Fruit fly (Drosophila melanogaster) whole organism, embryonic: ENCODE measurements around the gene Antdh.

Source experiments
- Abd-B ChIP-seq: fragments of 200-800 bp; sonication (Bioruptor generic); optimal IDR thresholded peaks from 2 replicates; lab custom pipeline; 2018; ENCODE audit warnings: missing biosample characterization, mild to moderate bottlenecking, missing genetic modification characterization, moderate library complexity
- Atf6 ChIP-seq: fragments of 200-800 bp; sonication (Bioruptor generic); IDR thresholded peaks from 2 replicates; pipeline ENCODE4 v1.3.6; 2022; ENCODE audit warnings: missing biosample characterization, missing genetic modification characterization
- Blimp-1 ChIP-seq: fragments of 200-800 bp; sonication (Bioruptor generic); optimal IDR thresholded peaks from 3 replicates; lab custom pipeline; 2018; ENCODE audit warnings: missing biosample characterization, missing genetic modification characterization, mild to moderate bottlenecking, moderate library complexity, missing genetic modification reagents
- CG10209 ChIP-seq: fragments of 200-800 bp; sonication (Bioruptor generic); optimal IDR thresholded peaks from 3 replicates; lab custom pipeline; 2017; ENCODE audit warnings: missing biosample characterization, mild to moderate bottlenecking, missing genetic modification characterization, missing genetic modification reagents
- CG1024 ChIP-seq: fragments of 200-800 bp; sonication (Bioruptor generic); IDR thresholded peaks from 2 replicates; pipeline ENCODE4 v1.3.6; 2022; ENCODE audit warnings: missing biosample characterization, missing genetic modification characterization
- CG10274 ChIP-seq: fragments of 200-800 bp; sonication (Bioruptor generic); optimal IDR thresholded peaks from 3 replicates; lab custom pipeline; 2017; ENCODE audit warnings: missing biosample characterization, mild to moderate bottlenecking, missing genetic modification characterization
- CG10565 ChIP-seq: fragments of 200-800 bp; sonication (Bioruptor generic); optimal IDR thresholded peaks from 3 replicates; lab custom pipeline; 2016; ENCODE audit warnings: missing biosample characterization, mild to moderate bottlenecking, missing genetic modification characterization
- CG11695 ChIP-seq: fragments of 200-800 bp; sonication (Bioruptor generic); IDR thresholded peaks from 3 replicates; pipeline ENCODE4 v1.3.6; 2022; ENCODE audit warnings: missing biosample characterization, missing genetic modification characterization
- CG13624 ChIP-seq: fragments of 200-800 bp; sonication (Bioruptor generic); optimal IDR thresholded peaks from 2 replicates; lab custom pipeline; 2016; ENCODE audit warnings: missing biosample characterization, missing genetic modification characterization
- CG14441 ChIP-seq: fragments of 200-800 bp; sonication (Bioruptor generic); IDR thresholded peaks from 2 replicates; pipeline ENCODE4 v1.3.6; 2022; ENCODE audit warnings: missing biosample characterization, missing genetic modification characterization
- CG18262 ChIP-seq: fragments of 200-800 bp; optimal IDR thresholded peaks from 3 replicates; lab custom pipeline; 2019; ENCODE audit warnings: missing biosample characterization, mild to moderate bottlenecking, missing genetic modification characterization, moderate library complexity
- CG2712 ChIP-seq: fragments of 200-800 bp; optimal IDR thresholded peaks from 3 replicates; lab custom pipeline; 2019; ENCODE audit warnings: missing biosample characterization, mild to moderate bottlenecking, missing genetic modification characterization, moderate library complexity
- CG3407 ChIP-seq: fragments of 200-800 bp; sonication (Bioruptor generic); optimal IDR thresholded peaks from 2 replicates; lab custom pipeline; 2018; ENCODE audit warnings: missing biosample characterization, mild to moderate bottlenecking, missing genetic modification characterization
- CG34376 ChIP-seq: fragments of 200-800 bp; sonication (Bioruptor generic); optimal IDR thresholded peaks from 2 replicates; lab custom pipeline; 2018; ENCODE audit warnings: missing biosample characterization, mild to moderate bottlenecking, missing genetic modification characterization
- CG4730 ChIP-seq: fragments of 200-800 bp; sonication (Bioruptor generic); IDR thresholded peaks from 2 replicates; pipeline ENCODE4 v1.3.6; 2022; ENCODE audit warnings: missing biosample characterization, missing genetic modification characterization
- CG6689 ChIP-seq: fragments of 200-800 bp; sonication (Bioruptor generic); IDR thresholded peaks from 2 replicates; pipeline ENCODE4 v1.3.6; 2022; ENCODE audit warnings: missing biosample characterization, missing genetic modification characterization
- CG7963 ChIP-seq: fragments of 200-800 bp; sonication (Bioruptor generic); IDR thresholded peaks from 3 replicates; pipeline ENCODE4 v1.3.6; 2022; ENCODE audit warnings: missing biosample characterization, missing genetic modification characterization; ENCODE audit not compliant: partially characterized antibody
- CG8290 ChIP-seq, 3 experiments: fragments of 200-800 bp; sonication (Bioruptor generic); optimal IDR thresholded peaks; 2 replicates each; lab custom pipeline; 2016 to 2019; ENCODE audit warnings: missing biosample characterization in 3 of 3, missing genetic modification characterization in 3 of 3, mild to moderate bottlenecking in 2 of 3, moderate library complexity in 1 of 3
- CG8944 ChIP-seq: fragments of 200-800 bp; sonication (Bioruptor generic); optimal IDR thresholded peaks from 3 replicates; lab custom pipeline; 2016; ENCODE audit warnings: missing biosample characterization, missing genetic modification characterization
- CG9437 ChIP-seq: fragments of 200-800 bp; sonication (Bioruptor generic); optimal IDR thresholded peaks from 2 replicates; lab custom pipeline; 2018; ENCODE audit warnings: missing biosample characterization, mild to moderate bottlenecking, missing genetic modification characterization
- CG9932 ChIP-seq: fragments of 200-800 bp; sonication (Bioruptor generic); IDR thresholded peaks from 2 replicates; pipeline ENCODE4 v1.3.6; 2022; ENCODE audit warnings: missing biosample characterization, missing genetic modification characterization
- Hmx ChIP-seq: fragments of 200-800 bp; sonication (Bioruptor generic); optimal IDR thresholded peaks from 2 replicates; lab custom pipeline; 2016; ENCODE audit warnings: missing biosample characterization, missing genetic modification characterization
- Jarid2 ChIP-seq: fragments of 200-800 bp; sonication (Bioruptor generic); optimal IDR thresholded peaks from 3 replicates; lab custom pipeline; 2017; ENCODE audit warnings: mild to moderate bottlenecking, missing biosample characterization, missing genetic modification reagents, missing genetic modification characterization
- Kr ChIP-seq: fragments of 200-800 bp; sonication (Bioruptor generic); optimal IDR thresholded peaks from 2 replicates; lab custom pipeline; 2017; ENCODE audit warnings: missing biosample characterization, mild to moderate bottlenecking, missing genetic modification characterization
- Oaz ChIP-seq: fragments of 200-800 bp; sonication (Bioruptor generic); IDR thresholded peaks from 2 replicates; pipeline ENCODE4 v1.3.6; 2022; ENCODE audit warnings: missing biosample characterization, missing genetic modification characterization
- Optix ChIP-seq: fragments of 200-800 bp; sonication (Bioruptor generic); IDR thresholded peaks from 3 replicates; pipeline ENCODE4 v1.3.6; 2022; ENCODE audit warnings: missing biosample characterization, missing genetic modification characterization
- PHDP ChIP-seq: fragments of 200-800 bp; sonication (Bioruptor generic); optimal IDR thresholded peaks from 3 replicates; lab custom pipeline; 2018; ENCODE audit warnings: missing biosample characterization, mild to moderate bottlenecking, missing genetic modification characterization, moderate library complexity
- Vsx1 ChIP-seq: fragments of 200-800 bp; sonication (Bioruptor generic); optimal IDR thresholded peaks from 2 replicates; lab custom pipeline; 2017; ENCODE audit warnings: missing biosample characterization, mild to moderate bottlenecking, missing genetic modification characterization, missing genetic modification reagents
- abd-A ChIP-seq: fragments of 200-800 bp; sonication (Bioruptor generic); optimal IDR thresholded peaks from 3 replicates; lab custom pipeline; 2019; ENCODE audit warnings: missing biosample characterization, mild to moderate bottlenecking, missing genetic modification characterization, moderate library complexity
- ap ChIP-seq: fragments of 200-800 bp; sonication (Bioruptor generic); IDR thresholded peaks from 2 replicates; pipeline ENCODE4 v1.3.6; 2022; ENCODE audit warnings: missing biosample characterization, missing genetic modification characterization
- bigmax ChIP-seq: fragments of 200-800 bp; sonication (Bioruptor generic); optimal IDR thresholded peaks from 2 replicates; lab custom pipeline; 2018; ENCODE audit warnings: missing biosample characterization, mild to moderate bottlenecking, missing genetic modification characterization
- br ChIP-seq: fragments of >200 bp; optimal IDR thresholded peaks from 2 replicates; lab custom pipeline; 2017
- crol ChIP-seq: fragments of 200-800 bp; sonication (Bioruptor generic); IDR thresholded peaks from 2 replicates; pipeline ENCODE4 v1.3.6; 2022; ENCODE audit warnings: missing biosample characterization, missing genetic modification characterization
- crp ChIP-seq, 2 experiments: fragments of 200-800 bp; sonication (Bioruptor generic); optimal IDR thresholded peaks; 2 replicates in 1 of 2; 3 replicates in 1 of 2; lab custom pipeline; 2017; ENCODE audit warnings: missing biosample characterization in 2 of 2, missing genetic modification characterization in 2 of 2, mild to moderate bottlenecking in 1 of 2, moderate library complexity in 1 of 2
- cwo ChIP-seq: fragments of 200-800 bp; sonication (Bioruptor generic); optimal IDR thresholded peaks from 3 replicates; lab custom pipeline; 2017; ENCODE audit warnings: missing biosample characterization, missing genetic modification characterization, mild to moderate bottlenecking, moderate library complexity, missing genetic modification reagents
- dmrt99B ChIP-seq: fragments of 200-800 bp; sonication (Bioruptor generic); optimal IDR thresholded peaks from 2 replicates; lab custom pipeline; 2018; ENCODE audit warnings: missing biosample characterization, mild to moderate bottlenecking, missing genetic modification characterization, moderate library complexity
- gce ChIP-seq: fragments of 200-800 bp; sonication (Bioruptor generic); IDR thresholded peaks from 3 replicates; pipeline ENCODE4 v1.3.6; 2022; ENCODE audit warnings: missing biosample characterization, missing genetic modification characterization
- hkb ChIP-seq, 2 experiments: fragments of 200-800 bp in 1 of 2; fragments of >200 bp in 1 of 2; sonication (Bioruptor generic) in 1 of 2; IDR thresholded peaks in 1 of 2; optimal IDR thresholded peaks in 1 of 2; 2 replicates each; pipeline versions ENCODE4 v1.3.6 to Lab custom; 2017 to 2022; ENCODE audit warnings: missing biosample characterization in 1 of 2, missing genetic modification characterization in 1 of 2
- luna ChIP-seq: fragments of 200-800 bp; sonication (Bioruptor generic); optimal IDR thresholded peaks from 2 replicates; lab custom pipeline; 2016; ENCODE audit warnings: missing biosample characterization, missing genetic modification characterization
- oc ChIP-seq: fragments of 200-800 bp; sonication (Bioruptor generic); optimal IDR thresholded peaks from 2 replicates; lab custom pipeline; 2018; ENCODE audit warnings: missing biosample characterization, mild to moderate bottlenecking, missing genetic modification characterization, moderate library complexity
- odd ChIP-seq: fragments of 200-800 bp; sonication (Bioruptor generic); optimal IDR thresholded peaks from 2 replicates; lab custom pipeline; 2017; ENCODE audit warnings: missing biosample characterization, mild to moderate bottlenecking, missing genetic modification characterization
- pfk ChIP-seq: fragments of 200-800 bp; sonication (Bioruptor generic); optimal IDR thresholded peaks from 2 replicates; lab custom pipeline; 2018; ENCODE audit warnings: missing biosample characterization, mild to moderate bottlenecking, missing genetic modification characterization, moderate library complexity
- salm ChIP-seq: fragments of 200-800 bp; sonication (Bioruptor generic); optimal IDR thresholded peaks from 2 replicates; lab custom pipeline; 2018; ENCODE audit warnings: missing biosample characterization, mild to moderate bottlenecking, missing genetic modification characterization
- sima ChIP-seq: fragments of 200-800 bp; sonication (Bioruptor generic); optimal IDR thresholded peaks from 2 replicates; lab custom pipeline; 2016; ENCODE audit warnings: missing biosample characterization, missing genetic modification characterization
- slp2 ChIP-seq: fragments of 200-800 bp; sonication (Bioruptor generic); optimal IDR thresholded peaks from 2 replicates; lab custom pipeline; 2016; ENCODE audit warnings: missing biosample characterization, missing genetic modification characterization
- stwl ChIP-seq: fragments of 200-800 bp; sonication (Bioruptor generic); optimal IDR thresholded peaks from 3 replicates; lab custom pipeline; 2018; ENCODE audit warnings: missing biosample characterization, mild to moderate bottlenecking, missing genetic modification characterization, moderate library complexity
- tgo ChIP-seq: fragments of 200-800 bp; sonication (Bioruptor generic); IDR thresholded peaks from 3 replicates; pipeline ENCODE4 v1.3.6; 2022; ENCODE audit warnings: missing biosample characterization, missing genetic modification characterization
- tin ChIP-seq: fragments of 200-800 bp; sonication (Bioruptor generic); optimal IDR thresholded peaks from 3 replicates; lab custom pipeline; 2016; ENCODE audit warnings: missing biosample characterization, missing genetic modification characterization
- ttk ChIP-seq: fragments of 200-800 bp; sonication (Bioruptor generic); IDR thresholded peaks from 2 replicates; pipeline ENCODE4 v2.1.2; 2022; ENCODE audit warnings: missing biosample characterization, missing genetic modification characterization
- vvl ChIP-seq: fragments of 200-800 bp; sonication (Bioruptor generic); IDR thresholded peaks from 2 replicates; pipeline ENCODE4 v1.3.6; 2022; ENCODE audit warnings: missing biosample characterization, missing genetic modification characterization
- zf30C ChIP-seq: fragments of 200-800 bp; sonication (Bioruptor generic); optimal IDR thresholded peaks from 3 replicates; lab custom pipeline; 2018; ENCODE audit warnings: missing biosample characterization, mild to moderate bottlenecking, missing genetic modification characterization

Gene Antdh

DNA sequence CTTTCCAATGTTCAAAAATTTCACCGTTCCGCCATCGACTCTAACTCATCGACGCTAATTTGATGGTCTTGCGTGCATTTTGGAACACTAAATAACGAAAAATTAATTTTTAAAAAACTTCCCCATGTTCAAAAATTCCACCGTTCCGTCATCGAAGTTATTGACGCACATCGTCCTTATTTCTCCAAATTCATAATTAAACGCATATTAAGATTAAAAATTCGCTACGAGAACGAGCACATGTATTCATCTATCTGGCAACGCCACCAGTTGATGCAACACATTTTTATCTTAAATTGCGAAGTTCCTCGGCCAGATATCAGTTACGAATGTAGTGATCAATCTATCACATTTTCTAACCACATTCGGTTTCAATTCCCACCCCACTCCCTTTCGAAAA, 19.7 kb downstream of the Antdh start, which contains the start of gene Lint-1 (continued):
- TF ChIP-seq stwl (tag; lab: Kevin White, UChicago) (no peak), cwo (GFP tag; lab: Kevin White, UChicago) (no peak), luna (no peak), Kr (GFP tag; lab: Kevin White, UChicago) (no peak), hkb (optimal IDR thresholded peaks at IDR 0.05; lab: Kevin White, UChicago) (no peak), hkb (GFP tag; IDR thresholded peaks at IDR 0.05; lab: Robert Waterston, UW) (peak; percentile 14; the same call in 1 of the 2 replicates), CG6689 (no peak), ttk (GFP tag; lab: Robert Waterston, UW) (no peak), CG1024 (GFP tag; lab: Robert Waterston, UW) (no peak), CG34376 (no peak), bigmax (no peak), CG10209 (GFP tag; lab: Kevin White, UChicago) (no peak), CG18262 (tag; lab: Kevin White, UChicago) (no peak), CG14441 (GFP tag; lab: Robert Waterston, UW) (0 out of 2 replicates have a peak, but pooled peaks have one; percentile 38), odd (GFP tag; lab: Kevin White, UChicago) (no peak), Vsx1 (GFP tag; lab: Kevin White, UChicago) (no peak), ap (GFP tag; lab: Robert Waterston, UW) (no peak), crol (no peak), Atf6 (GFP tag; lab: Robert Waterston, UW) (no peak), oc (tag; lab: Kevin White, UChicago) (no peak), CG11695 (GFP tag; lab: Robert Waterston, UW) (no peak), PHDP (no peak), CG13624 (peak; percentile 23), abd-A (tag; lab: Kevin White, UChicago) (no peak), CG7963 (GFP tag; lab: Robert Waterston, UW) (no peak), tin (GFP tag; lab: Kevin White, UChicago) (no peak), Optix (GFP tag; lab: Robert Waterston, UW) (0 out of 3 replicates have a peak, but pooled peaks have one; percentile 22), CG10565 (no peak), CG3407 (GFP tag; lab: Kevin White, UChicago) (no peak), br (lab: Kevin White, UChicago) (no peak), CG9932 (GFP tag; lab: Robert Waterston, UW) (peak; percentile 41; the same call in 1 of the 2 replicates), pfk (GFP tag; lab: Kevin White, UChicago) (peak; percentile 85), CG2712 (tag; lab: Kevin White, UChicago) (peak; percentile 7), Blimp-1 (GFP tag; lab: Kevin White, UChicago) (no peak), sima (GFP tag; lab: Kevin White, UChicago) (no peak), slp2 (GFP tag; lab: Kevin White, UChicago) (no peak), CG8944 (GFP tag; lab: Kevin White, UChicago) (no peak), vvl (GFP tag; lab: Robert Waterston, UW) (peak; percentile 42; the same call in 1 of the 2 replicates), CG10274 (GFP tag; lab: Kevin White, UChicago) (no peak), Hmx (no peak), CG4730 (GFP tag; lab: Robert Waterston, UW) (no peak), salm (tag; lab: Kevin White, UChicago) (no peak), CG9437 (GFP tag; lab: Kevin White, UChicago) (no peak), crp (GFP tag; optimal IDR thresholded peaks at IDR 0.05; lab: Kevin White, UChicago) (no peak), zf30C (GFP tag; lab: Kevin White, UChicago) (no peak), Oaz (GFP tag; lab: Robert Waterston, UW) (no peak), Abd-B (no peak), gce (GFP tag; lab: Robert Waterston, UW) (no peak), dmrt99B (tag; lab: Kevin White, UChicago) (no peak), CG8290 (GFP tag; optimal IDR thresholded peaks at IDR 0.05; lab: Kevin White, UChicago) (no peak), CG8290 (tag; optimal IDR thresholded peaks at IDR 0.05; lab: Kevin White, UChicago) (peak in 1 of 2 experiments; percentile 59), tgo (GFP tag; lab: Robert Waterston, UW) (no peak), Jarid2 (GFP tag; lab: Kevin White, UChicago) (no peak)
